Fruit fly (Drosophila melanogaster) whole organism, embryonic: ENCODE measurements around the gene ZnT77C.

ENCODE experiments used
- Adf1 ChIP-seq: fragments of 200-800 bp; sonication (Bioruptor generic); IDR thresholded peaks from 2 replicates; pipeline ENCODE4 v1.3.6; 2022; ENCODE audit warnings: missing biosample characterization, missing genetic modification characterization
- Atf6 ChIP-seq: fragments of 200-800 bp; sonication (Bioruptor generic); IDR thresholded peaks from 2 replicates; pipeline ENCODE4 v1.3.6; 2022; ENCODE audit warnings: missing biosample characterization, missing genetic modification characterization
- CG11085 ChIP-seq: fragments of 200-800 bp; sonication (Bioruptor generic); IDR thresholded peaks from 2 replicates; pipeline ENCODE4 v1.3.6; 2022; ENCODE audit warnings: missing biosample characterization, missing genetic modification characterization
- CG11247 ChIP-seq: fragments of 200-800 bp; sonication (Bioruptor generic); IDR thresholded peaks from 2 replicates; pipeline ENCODE4 v1.3.6; 2022; ENCODE audit warnings: missing biosample characterization, missing genetic modification characterization
- CG11696 ChIP-seq: fragments of 200-800 bp; sonication (Bioruptor generic); IDR thresholded peaks from 2 replicates; pipeline ENCODE4 v1.3.6; 2022; ENCODE audit warnings: missing biosample characterization, missing genetic modification characterization
- CG12299 ChIP-seq: fragments of 200-800 bp; sonication (Bioruptor generic); optimal IDR thresholded peaks from 2 replicates; lab custom pipeline; 2018; ENCODE audit warnings: missing biosample characterization, mild to moderate bottlenecking, missing genetic modification characterization
- CG14441 ChIP-seq: fragments of 200-800 bp; sonication (Bioruptor generic); IDR thresholded peaks from 2 replicates; pipeline ENCODE4 v1.3.6; 2022; ENCODE audit warnings: missing biosample characterization, missing genetic modification characterization
- CG17568 ChIP-seq: fragments of 200-800 bp; sonication (Bioruptor generic); optimal IDR thresholded peaks from 2 replicates; lab custom pipeline; 2018; ENCODE audit warnings: missing biosample characterization, mild to moderate bottlenecking, missing genetic modification characterization, moderate library complexity
- CG2129 ChIP-seq: fragments of 200-800 bp; sonication (Bioruptor generic); IDR thresholded peaks from 2 replicates; pipeline ENCODE4 v1.3.6; 2022; ENCODE audit warnings: missing biosample characterization, missing genetic modification characterization; ENCODE audit not compliant: partially characterized antibody
- CG2875 ChIP-seq: fragments of 200-800 bp; sonication (Bioruptor generic); optimal IDR thresholded peaks from 2 replicates; lab custom pipeline; 2017; ENCODE audit warnings: missing biosample characterization, mild to moderate bottlenecking, missing genetic modification characterization, missing genetic modification reagents
- CG34224 ChIP-seq: fragments of 200-800 bp; sonication (Bioruptor generic); IDR thresholded peaks from 3 replicates; pipeline ENCODE4 v1.3.6; 2022; ENCODE audit warnings: missing biosample characterization, missing genetic modification characterization; ENCODE audit not compliant: partially characterized antibody
- CG34376 ChIP-seq: fragments of 200-800 bp; sonication (Bioruptor generic); optimal IDR thresholded peaks from 2 replicates; lab custom pipeline; 2018; ENCODE audit warnings: missing biosample characterization, mild to moderate bottlenecking, missing genetic modification characterization
- CG4424 ChIP-seq: fragments of 200-800 bp; sonication (Bioruptor generic); optimal IDR thresholded peaks from 3 replicates; lab custom pipeline; 2016; ENCODE audit warnings: missing biosample characterization, missing genetic modification characterization
- CG5953 ChIP-seq: fragments of 200-800 bp; sonication (Bioruptor generic); IDR thresholded peaks from 2 replicates; pipeline ENCODE4 v1.3.6; 2022; ENCODE audit warnings: missing biosample characterization, missing genetic modification characterization
- CG6683 ChIP-seq: fragments of 200-800 bp; sonication (Bioruptor generic); optimal IDR thresholded peaks from 2 replicates; lab custom pipeline; 2017; ENCODE audit warnings: missing biosample characterization, mild to moderate bottlenecking, missing genetic modification characterization, missing genetic modification reagents
- CG6854 ChIP-seq: fragments of 200-800 bp; sonication (Bioruptor generic); optimal IDR thresholded peaks from 3 replicates; lab custom pipeline; 2017; ENCODE audit warnings: missing biosample characterization, mild to moderate bottlenecking, missing genetic modification characterization
- CG8478 ChIP-seq: fragments of >200 bp; optimal IDR thresholded peaks from 2 replicates; lab custom pipeline; 2018
- CG9215 ChIP-seq: fragments of 200-800 bp; sonication (Bioruptor generic); IDR thresholded peaks from 2 replicates; pipeline ENCODE4 v1.3.6; 2022; ENCODE audit warnings: missing biosample characterization, missing genetic modification characterization
- CHES-1-like ChIP-seq: fragments of 200-800 bp; sonication (Bioruptor generic); optimal IDR thresholded peaks from 2 replicates; lab custom pipeline; 2016; ENCODE audit warnings: missing biosample characterization, missing genetic modification characterization
- E2f2 ChIP-seq: fragments of 200-800 bp; sonication (Bioruptor generic); IDR thresholded peaks from 2 replicates; pipeline ENCODE4 v1.3.6; 2022; ENCODE audit warnings: missing biosample characterization, missing genetic modification characterization
- Hr39 ChIP-seq: fragments of >200 bp; optimal IDR thresholded peaks from 2 replicates; lab custom pipeline; 2017
- Hr51 ChIP-seq, 2 experiments: fragments of 200-800 bp; sonication (Bioruptor generic); optimal IDR thresholded peaks; 2 replicates in 1 of 2; 3 replicates in 1 of 2; lab custom pipeline; 2016 to 2018; ENCODE audit warnings: missing biosample characterization in 2 of 2, missing genetic modification characterization in 2 of 2, mild to moderate bottlenecking in 1 of 2, moderate library complexity in 1 of 2
- Jarid2 ChIP-seq: fragments of 200-800 bp; sonication (Bioruptor generic); optimal IDR thresholded peaks from 3 replicates; lab custom pipeline; 2017; ENCODE audit warnings: mild to moderate bottlenecking, missing biosample characterization, missing genetic modification reagents, missing genetic modification characterization
- Med ChIP-seq: fragments of 200-800 bp; sonication (Bioruptor generic); peaks from one replicate; lab custom pipeline; 2016; ENCODE audit warnings: missing biosample characterization, missing genetic modification characterization, mild to moderate bottlenecking, inconsistent platforms, moderate library complexity
- Meics ChIP-seq: fragments of 200-800 bp; sonication (Bioruptor generic); optimal IDR thresholded peaks from 2 replicates; lab custom pipeline; 2017; ENCODE audit warnings: missing biosample characterization, mild to moderate bottlenecking, missing genetic modification characterization
- Scr ChIP-seq: fragments of 200-800 bp; sonication (Bioruptor generic); IDR thresholded peaks from 2 replicates; pipeline ENCODE4 v1.3.6; 2022; ENCODE audit warnings: missing biosample characterization, missing genetic modification characterization; ENCODE audit not compliant: partially characterized antibody
- amos ChIP-seq: fragments of 200-800 bp; sonication (Bioruptor generic); IDR thresholded peaks from 2 replicates; pipeline ENCODE4 v1.3.6; 2022; ENCODE audit warnings: missing biosample characterization, missing genetic modification characterization; ENCODE audit not compliant: partially characterized antibody
- ap ChIP-seq: fragments of 200-800 bp; sonication (Bioruptor generic); IDR thresholded peaks from 2 replicates; pipeline ENCODE4 v1.3.6; 2022; ENCODE audit warnings: missing biosample characterization, missing genetic modification characterization
- bsh ChIP-seq, 2 experiments: fragments of 200-800 bp; sonication (Bioruptor generic); optimal IDR thresholded peaks; 2 replicates each; lab custom pipeline; 2017 to 2018; ENCODE audit warnings: mild to moderate bottlenecking in 2 of 2, missing biosample characterization in 2 of 2, missing genetic modification characterization in 2 of 2, moderate library complexity in 1 of 2
- ci ChIP-seq: fragments of 200-800 bp; sonication (Bioruptor generic); IDR thresholded peaks from 3 replicates; pipeline ENCODE4 v1.3.6; 2022; ENCODE audit warnings: missing biosample characterization, missing genetic modification characterization
- crc ChIP-seq: fragments of 200-800 bp; sonication (Bioruptor generic); optimal IDR thresholded peaks from 2 replicates; lab custom pipeline; 2016; ENCODE audit warnings: missing biosample characterization, missing genetic modification characterization
- croc ChIP-seq: fragments of 200-800 bp; sonication (Bioruptor generic); conservative IDR thresholded peaks from 3 replicates; pipeline ENCODE4 v1.3.6; 2022; ENCODE audit warnings: missing biosample characterization, missing genetic modification characterization
- da ChIP-seq: fragments of 200-800 bp; sonication (Bioruptor generic); optimal IDR thresholded peaks from 2 replicates; lab custom pipeline; 2016; ENCODE audit warnings: missing biosample characterization, missing genetic modification characterization
- dm ChIP-seq: fragments of 200-800 bp; sonication (Bioruptor generic); optimal IDR thresholded peaks from 3 replicates; lab custom pipeline; 2016; ENCODE audit warnings: missing biosample characterization, missing genetic modification characterization
- eve ChIP-seq, 2 experiments: fragments of >200 bp; optimal IDR thresholded peaks; 2 replicates each; lab custom pipeline; 2017; ENCODE audit warnings: missing biosample characterization in 2 of 2, missing genetic modification characterization in 2 of 2
- ewg ChIP-seq: fragments of 200-800 bp; sonication (Bioruptor generic); optimal IDR thresholded peaks from 3 replicates; lab custom pipeline; 2017; ENCODE audit warnings: mild to moderate bottlenecking, missing biosample characterization, missing genetic modification reagents, missing genetic modification characterization
- ham ChIP-seq: fragments of 200-800 bp; sonication (Bioruptor generic); IDR thresholded peaks from 2 replicates; pipeline ENCODE4 v1.3.6; 2022; ENCODE audit warnings: missing biosample characterization, missing genetic modification characterization
- insv ChIP-seq, 2 experiments: fragments of 200-800 bp; sonication (Bioruptor generic); optimal IDR thresholded peaks; 3 replicates each; lab custom pipeline; 2016 to 2018; ENCODE audit warnings: missing biosample characterization in 2 of 2, missing genetic modification characterization in 2 of 2
- kni ChIP-seq: fragments of 200-800 bp; sonication (Bioruptor generic); optimal IDR thresholded peaks from 3 replicates; lab custom pipeline; 2017; ENCODE audit warnings: mild to moderate bottlenecking, missing biosample characterization, missing genetic modification reagents, missing genetic modification characterization
- lab ChIP-seq: fragments of 200-800 bp; sonication (Bioruptor generic); optimal IDR thresholded peaks from 3 replicates; lab custom pipeline; 2017; ENCODE audit warnings: missing biosample characterization, missing genetic modification characterization, mild to moderate bottlenecking, moderate library complexity, missing genetic modification reagents
- nom ChIP-seq: fragments of 200-800 bp; sonication (Bioruptor generic); optimal IDR thresholded peaks from 2 replicates; lab custom pipeline; 2017; ENCODE audit warnings: missing biosample characterization, missing genetic modification characterization, mild to moderate bottlenecking, moderate library complexity, missing genetic modification reagents
- odd ChIP-seq: fragments of 200-800 bp; sonication (Bioruptor generic); optimal IDR thresholded peaks from 2 replicates; lab custom pipeline; 2017; ENCODE audit warnings: missing biosample characterization, mild to moderate bottlenecking, missing genetic modification characterization
- pan ChIP-seq, 4 experiments: fragments of >200 bp in 3 of 4; fragments of 200-800 bp in 1 of 4; sonication (Bioruptor generic) in 1 of 4; optimal IDR thresholded peaks in 3 of 4; IDR thresholded peaks in 1 of 4; 2 replicates each; pipeline versions ENCODE4 v1.3.6 to Lab custom; 2017 to 2022; ENCODE audit warnings: missing biosample characterization in 2 of 4, missing genetic modification characterization in 2 of 4, mixed read lengths in 1 of 4
- ranshi ChIP-seq: fragments of 200-800 bp; sonication (Bioruptor generic); IDR thresholded peaks from 2 replicates; pipeline ENCODE4 v1.3.6; 2022; ENCODE audit warnings: missing biosample characterization, missing genetic modification characterization
- schlank ChIP-seq: fragments of 200-800 bp; sonication (Bioruptor generic); optimal IDR thresholded peaks from 2 replicates; lab custom pipeline; 2018; ENCODE audit warnings: missing biosample characterization, mild to moderate bottlenecking, missing genetic modification characterization
- slou ChIP-seq: fragments of 200-800 bp; sonication (Bioruptor generic); optimal IDR thresholded peaks from 3 replicates; lab custom pipeline; 2016; ENCODE audit warnings: missing biosample characterization, missing genetic modification characterization
- tap ChIP-seq: fragments of 200-800 bp; optimal IDR thresholded peaks from 3 replicates; lab custom pipeline; 2019; ENCODE audit warnings: missing biosample characterization, mild to moderate bottlenecking, missing genetic modification characterization, moderate library complexity
- tgo ChIP-seq: fragments of 200-800 bp; sonication (Bioruptor generic); IDR thresholded peaks from 3 replicates; pipeline ENCODE4 v1.3.6; 2022; ENCODE audit warnings: missing biosample characterization, missing genetic modification characterization

ZnT77C gene

DNA sequence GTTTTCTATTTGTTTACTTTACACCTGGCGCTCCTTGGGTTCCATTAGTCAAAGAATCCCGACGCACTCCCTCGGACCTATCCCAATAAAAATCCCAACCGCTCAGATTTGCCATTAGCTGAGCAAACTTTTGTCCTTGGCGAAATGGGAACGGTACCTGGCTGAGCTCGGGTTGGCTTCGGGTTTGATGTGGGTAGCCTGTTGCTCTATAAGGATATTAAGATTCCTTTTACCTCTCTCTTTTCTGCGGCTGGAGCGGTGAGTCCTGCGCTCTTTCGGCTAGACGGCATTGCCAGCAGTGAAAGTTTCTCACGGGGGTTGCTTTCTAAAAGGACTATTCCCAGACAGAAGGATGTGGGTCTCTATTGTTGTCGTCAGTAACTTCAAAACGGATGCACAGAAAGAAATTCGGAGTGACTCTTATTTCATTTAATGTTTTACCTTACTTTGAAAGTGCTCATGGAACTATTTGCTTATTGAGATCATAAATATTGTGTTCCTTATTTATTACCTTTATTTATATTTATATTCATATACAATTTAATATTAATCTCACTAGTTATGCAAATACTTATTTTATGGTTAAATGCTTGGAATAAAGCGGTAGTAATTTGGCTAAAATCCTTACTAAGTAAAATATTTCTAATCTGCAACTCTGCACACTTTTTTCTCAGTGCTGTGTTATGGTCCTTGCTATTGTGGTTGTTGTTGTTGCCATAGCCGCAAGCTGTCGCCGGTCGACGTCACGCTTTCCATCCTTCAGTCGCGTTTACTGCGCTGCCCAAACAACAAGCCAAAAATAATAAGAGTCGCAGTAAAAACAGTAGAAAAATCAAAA is 52.9 kb downstream of the ZnT77C start, which contains the start of gene CG5910 (continued):
- TF ChIP-seq CG11085 (peak; percentile 64), CG5953 (GFP tag; lab: Robert Waterston, UW) (0 out of 2 replicates have a peak, but pooled peaks have one; percentile 10), ham (0 out of 2 replicates have a peak, but pooled peaks have one; percentile 37), lab (GFP tag; lab: Kevin White, UChicago) (no peak), CG4424 (GFP tag; lab: Kevin White, UChicago) (peak; percentile 88), CG34376 (GFP tag; lab: Kevin White, UChicago) (peak; percentile 80), Meics (GFP tag; lab: Kevin White, UChicago) (peak; percentile 94), schlank (tag; lab: Kevin White, UChicago) (peak; percentile 32), CG34224 (GFP tag; lab: Robert Waterston, UW) (no peak), CG8478 (lab: Kevin White, UChicago) (no peak), CG14441 (peak; percentile 72), Scr (GFP tag; lab: Robert Waterston, UW) (no peak), CG11696 (GFP tag; lab: Robert Waterston, UW) (peak; percentile 66; the same call in 1 of the 2 replicates), Atf6 (GFP tag; lab: Robert Waterston, UW) (peak; percentile 78), Jarid2 (GFP tag; lab: Kevin White, UChicago) (peak; percentile 63), ap (GFP tag; lab: Robert Waterston, UW) (peak; percentile 78), CG11247 (GFP tag; lab: Robert Waterston, UW) (peak; percentile 70), CG12299 (peak; percentile 87), CG6683 (GFP tag; lab: Kevin White, UChicago) (peak; percentile 87), odd (GFP tag; lab: Kevin White, UChicago) (peak; percentile 87), insv (GFP tag; optimal IDR thresholded peaks at IDR 0.05; lab: Kevin White, UChicago) (peak in 1 of 2 experiments; percentile 63), ranshi (GFP tag; lab: Robert Waterston, UW) (peak; percentile 71; the same call in 1 of the 2 replicates), dm (GFP tag; lab: Kevin White, UChicago) (no peak), amos (GFP tag; lab: Robert Waterston, UW) (no peak), Hr39 (no peak), crc (GFP tag; lab: Kevin White, UChicago) (no peak), Med (GFP tag; lab: Kevin White, UChicago) (peak; percentile 64), slou (peak; percentile 78), pan (optimal IDR thresholded peaks at IDR 0.05; lab: Kevin White, UChicago) (no peak), pan (GFP tag; optimal IDR thresholded peaks at IDR 0.05 in 1 of 2, IDR thresholded peaks at IDR 0.05 in 1 of 2) (peak in 1 of 2 experiments; percentile 73), E2f2 (GFP tag; lab: Robert Waterston, UW) (peak; percentile 37; the same call in 1 of the 2 replicates), Hr51 (GFP tag; optimal IDR thresholded peaks at IDR 0.05; lab: Kevin White, UChicago) (peak; percentile 39 to 92), CG2875 (peak; percentile 78), bsh (GFP tag; optimal IDR thresholded peaks at IDR 0.05; lab: Kevin White, UChicago) (peak; percentile 25 to 89), CG2129 (no peak), CG6854 (GFP tag; lab: Kevin White, UChicago) (peak; percentile 89), kni (GFP tag; lab: Kevin White, UChicago) (no peak), croc (GFP tag; lab: Robert Waterston, UW) (peak; percentile 85), tgo (peak; percentile 78), CG9215 (GFP tag; lab: Robert Waterston, UW) (peak; percentile 80), nom (peak; percentile 40), ewg (GFP tag; lab: Kevin White, UChicago) (peak; percentile 69), eve (GFP tag; optimal IDR thresholded peaks at IDR 0.05; lab: Kevin White, UChicago) (no peak), ci (GFP tag; lab: Robert Waterston, UW) (peak; percentile 71), CG17568 (GFP tag; lab: Kevin White, UChicago) (no peak), CHES-1-like (peak; percentile 23), Adf1 (GFP tag; lab: Robert Waterston, UW) (0 out of 2 replicates have a peak, but pooled peaks have one; percentile 44), da (GFP tag; lab: Kevin White, UChicago) (no peak), tap (peak; percentile 85)
